Worm (Caenorhabditis elegans) whole organism, L3 larva: ENCODE data around the gene gkow-1.
"Not testable (repeated sequence)": the region's sequence is repeated elsewhere in the genome, so short reads cannot be mapped to it uniquely, and the experiment has no call there.

Source experiments
- ama-1 ChIP-seq: fragments of 150-350 bp; optimal IDR thresholded peaks from 2 replicates; lab custom pipeline; 2018
- mdl-1 ChIP-seq: fragments of 150-350 bp; optimal IDR thresholded peaks from 2 replicates; lab custom pipeline; 2014; ENCODE audit warnings: missing biosample characterization, missing genetic modification characterization
- nhr-25 ChIP-seq: sonication (generic microtip); optimal IDR thresholded peaks from 2 replicates; lab custom pipeline; 2017; ENCODE audit warnings: missing biosample characterization, missing genetic modification characterization
- unc-62 ChIP-seq: fragments of 150-350 bp; sonication (generic microtip); optimal IDR thresholded peaks from 4 replicates; lab custom pipeline; 2014; ENCODE audit warnings: missing biosample characterization, missing genetic modification reagents, missing genetic modification characterization
- zag-1 ChIP-seq: fragments of 150-350 bp; optimal IDR thresholded peaks from 2 replicates; lab custom pipeline; 2014; ENCODE audit warnings: missing biosample characterization, missing genetic modification characterization

DNA sequence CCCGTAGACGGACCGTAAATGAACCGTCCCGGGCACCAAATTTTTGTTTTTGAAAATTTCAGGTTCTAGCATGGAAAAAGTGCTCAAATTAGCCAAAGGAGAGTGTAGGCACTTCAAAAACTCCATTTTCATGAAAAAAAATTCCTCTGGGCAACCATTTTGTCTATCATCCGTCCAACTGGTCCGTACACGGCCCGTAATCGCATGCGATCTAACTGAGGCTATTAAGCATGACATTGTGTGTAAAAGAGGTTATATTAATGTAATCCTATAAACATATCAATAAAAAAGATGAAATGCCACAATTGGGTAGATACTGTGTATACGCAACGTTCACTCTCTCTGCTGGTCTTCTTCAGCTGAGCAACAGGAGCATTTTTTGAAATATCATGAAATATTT is 35.3 kb upstream of the gkow-1 start, which contains the start of gene R09E10.1:
- TF ChIP-seq mdl-1 (tag; lab: Kevin White, UChicago); unc-62 (GFP tag; lab: Kevin White, UChicago); ama-1; nhr-25; zag-1: not testable (repeated sequence)
